Worm (Caenorhabditis elegans) whole organism, L2 larva: ENCODE data around the gene H04M03.3.

Source experiments
- R02D3.7 ChIP-seq: fragments of 150-350 bp; optimal IDR thresholded peaks from 2 replicates; lab custom pipeline; 2014; ENCODE audit warnings: missing biosample characterization, missing genetic modification characterization
- aly-2 ChIP-seq: fragments of 150-350 bp; optimal IDR thresholded peaks from 2 replicates; lab custom pipeline; 2014; ENCODE audit warnings: missing biosample characterization, missing genetic modification characterization
- ama-1 ChIP-seq: fragments of 150-350 bp; optimal IDR thresholded peaks from 2 replicates; lab custom pipeline; 2018; ENCODE audit warnings: inconsistent platforms
- ceh-16 ChIP-seq: fragments of 150-350 bp; optimal IDR thresholded peaks from 2 replicates; lab custom pipeline; 2014; ENCODE audit warnings: missing biosample characterization, missing genetic modification characterization
- fos-1 ChIP-seq: fragments of 150-350 bp; optimal IDR thresholded peaks from 2 replicates; lab custom pipeline; 2014; ENCODE audit warnings: missing biosample characterization, missing genetic modification characterization
- lin-39 ChIP-seq: fragments of 150-350 bp; optimal IDR thresholded peaks from 2 replicates; lab custom pipeline; 2014; ENCODE audit warnings: missing biosample characterization, missing genetic modification reagents, missing genetic modification characterization
- sma-9 ChIP-seq, 2 experiments: fragments of 150-350 bp in 1 of 2; sonication (generic microtip) in 1 of 2; optimal IDR thresholded peaks; 2 replicates each; lab custom pipeline; 2014 to 2016; ENCODE audit warnings: missing genetic modification characterization in 2 of 2, mild to moderate bottlenecking in 1 of 2, missing biosample characterization in 1 of 2, missing compliant biosample characterization in 1 of 2, missing genetic modification reagents in 1 of 2, moderate library complexity in 1 of 2
- zag-1 ChIP-seq: fragments of 150-350 bp; optimal IDR thresholded peaks from 2 replicates; lab custom pipeline; 2014; ENCODE audit warnings: missing biosample characterization, missing genetic modification characterization
- ztf-4 ChIP-seq: fragments of 150-350 bp; optimal IDR thresholded peaks from 2 replicates; lab custom pipeline; 2014; ENCODE audit warnings: missing biosample characterization, missing genetic modification characterization

DNA sequence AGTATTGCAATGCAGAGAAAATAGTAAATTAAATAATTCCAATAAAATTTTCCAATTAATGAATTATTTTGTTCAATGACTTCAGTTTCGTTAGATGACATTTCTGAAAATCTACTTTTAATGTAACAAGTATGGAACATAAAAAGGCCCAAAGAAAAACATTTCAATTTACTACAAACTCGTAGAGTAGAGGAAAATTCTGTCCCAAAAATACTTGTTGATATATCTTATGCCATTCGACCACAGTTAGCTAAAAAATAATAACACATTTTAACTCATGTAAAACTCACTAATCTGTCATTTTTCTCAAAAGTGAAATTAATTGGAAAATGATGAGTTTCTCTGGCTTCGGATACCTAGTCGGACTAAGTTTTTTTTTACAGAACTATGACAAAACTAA is 14.1 kb upstream of the H04M03.3 start, which contains the start of gene srv-21:
- TF ChIP-seq lin-39 (tag; lab: Kevin White, UChicago) (no peak), aly-2 (tag; lab: Kevin White, UChicago) (no peak), ceh-16 (tag; lab: Kevin White, UChicago) (no peak), zag-1 (tag; lab: Kevin White, UChicago) (no peak), fos-1 (tag; lab: Kevin White, UChicago) (no peak), ama-1 (lab: Kevin White, UChicago) (no peak), sma-9 (GFP tag; optimal IDR thresholded peaks at IDR 0.05; lab: Kevin White, UChicago) (no peak), sma-9 (tag; optimal IDR thresholded peaks at IDR 0.05; lab: Kevin White, UChicago) (no peak), R02D3.7 (tag; lab: Kevin White, UChicago) (no peak), ztf-4 (tag; lab: Kevin White, UChicago) (no peak)
